Fruit fly (Drosophila melanogaster) whole organism: ENCODE measurements around the gene CG16964.

ENCODE experiments used
- CG8478 ChIP-seq: fragments of >200 bp; optimal IDR thresholded peaks from 2 replicates; lab custom pipeline; 2018; ENCODE audit warnings: inconsistent platforms
- Dll ChIP-seq: fragments of >200 bp; optimal IDR thresholded peaks from 2 replicates; lab custom pipeline; 2017
- EcR ChIP-seq, 2 experiments: fragments of >200 bp; optimal IDR thresholded peaks; 2 replicates each; lab custom pipeline; 2017; ENCODE audit warnings: missing biosample characterization in 2 of 2, missing genetic modification characterization in 2 of 2, missing genetic modification reagents in 2 of 2
- pan ChIP-seq: fragments of >200 bp; optimal IDR thresholded peaks from 2 replicates; lab custom pipeline; 2017
- psq ChIP-seq: fragments of >200 bp; optimal IDR thresholded peaks from 2 replicates; lab custom pipeline; 2017
- usp ChIP-seq: fragments of >200 bp; optimal IDR thresholded peaks from 2 replicates; lab custom pipeline; 2017; ENCODE audit warnings: missing biosample characterization, missing genetic modification characterization, mixed read lengths

Gene CG16964

DNA sequence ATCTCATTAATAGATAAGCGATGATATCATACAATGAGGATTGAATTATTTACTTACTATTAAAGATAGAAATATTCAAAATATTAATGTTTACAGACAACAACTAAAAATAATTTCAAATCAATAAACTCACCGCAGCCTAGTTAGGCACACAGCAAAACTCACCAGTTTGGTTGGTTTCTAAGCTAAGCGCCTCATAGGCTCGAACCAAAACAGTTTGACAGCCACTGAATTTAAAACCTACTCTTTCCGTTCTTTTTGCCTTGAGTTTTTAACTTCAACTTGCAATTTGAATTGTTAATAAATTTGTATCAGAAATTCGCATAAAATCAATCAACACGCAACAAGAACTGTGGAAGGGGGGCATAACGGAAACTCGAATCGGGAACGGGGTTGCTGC, 738 bp downstream of the CG16964 start:
- no peak for TF ChIP-seq psq (lab: Kevin White, UChicago)
- TF ChIP-seq usp (GFP tag; lab: Kevin White, UChicago) = no peak

dm6 chr2L:11949917-11950316, 2.2 kb downstream of the CG16964 start:
- TF ChIP-seq usp (GFP tag; lab: Kevin White, UChicago) (no peak), Dll (lab: Kevin White, UChicago) (no peak), pan (no peak), psq (lab: Kevin White, UChicago) (no peak), EcR (GFP tag; optimal IDR thresholded peaks at IDR 0.05; lab: Kevin White, UChicago) (no peak), CG8478 (lab: Kevin White, UChicago) (no peak)

- TF ChIP-seq pan = no peak
- no peak for TF ChIP-seq usp (GFP tag; lab: Kevin White, UChicago)
- TF ChIP-seq EcR (GFP tag; optimal IDR thresholded peaks at IDR 0.05; lab: Kevin White, UChicago) = no peak
- no peak for TF ChIP-seq psq (lab: Kevin White, UChicago)
- TF ChIP-seq CG8478 (lab: Kevin White, UChicago) = no peak
- no peak for TF ChIP-seq Dll (lab: Kevin White, UChicago)
These were observed 8.1 kb downstream of the CG16964 start for dm6 chr2L:11955839-11956238.

DNA sequence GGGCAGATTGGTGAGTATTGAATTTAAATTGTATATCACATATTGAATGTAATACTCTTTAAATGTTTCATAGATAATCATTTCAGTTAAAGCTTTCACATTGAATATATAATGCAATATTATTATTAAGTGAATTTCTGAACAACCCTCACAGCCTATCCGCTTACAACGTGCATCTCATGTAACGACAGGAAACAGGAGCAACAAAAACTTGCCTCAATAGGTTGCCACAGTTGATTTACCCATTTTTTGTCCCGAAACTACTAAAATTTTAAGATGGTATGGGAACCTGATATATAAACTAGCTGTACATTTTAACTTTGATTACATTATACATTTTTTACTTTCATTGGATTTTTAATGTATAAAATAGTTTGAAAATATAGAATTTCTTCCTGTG, 11.0 kb downstream of the CG16964 start:
- TF ChIP-seq CG8478 (lab: Kevin White, UChicago) (no peak), Dll (lab: Kevin White, UChicago) (no peak), pan (no peak), EcR (GFP tag; optimal IDR thresholded peaks at IDR 0.05; lab: Kevin White, UChicago) (no peak), psq (lab: Kevin White, UChicago) (no peak)

DNA sequence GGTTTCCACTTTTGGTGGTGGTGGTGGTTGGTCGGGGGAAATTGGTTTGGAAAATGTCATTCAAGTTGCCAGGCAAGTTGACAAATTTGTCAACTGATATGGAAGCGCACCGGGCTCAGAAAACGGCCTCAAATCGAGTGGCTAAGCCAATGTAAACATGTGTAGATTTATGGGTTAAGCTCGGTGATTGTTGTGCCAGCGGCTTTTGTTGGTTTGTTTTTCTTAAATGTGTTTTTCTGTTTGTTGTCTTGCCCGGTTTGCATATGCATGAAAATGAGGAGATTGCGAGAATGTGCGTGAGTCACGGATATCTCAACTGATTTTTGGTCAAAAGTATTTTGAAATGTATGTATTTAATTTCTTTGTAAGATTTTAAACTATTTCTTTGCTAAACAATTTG, 13.2 kb downstream of the CG16964 start:
- TF ChIP-seq Dll (lab: Kevin White, UChicago) = no peak
- no peak for TF ChIP-seq pan
- no peak for TF ChIP-seq EcR (GFP tag; optimal IDR thresholded peaks at IDR 0.05; lab: Kevin White, UChicago)
- TF ChIP-seq psq (lab: Kevin White, UChicago) = no peak
- no peak for TF ChIP-seq usp (GFP tag; lab: Kevin White, UChicago)
- TF ChIP-seq CG8478 (lab: Kevin White, UChicago) = no peak

dm6 chr2L:11963422-11964322, 15.9 kb downstream of the CG16964 start:
- TF ChIP-seq psq (lab: Kevin White, UChicago) = no peak
- no peak for TF ChIP-seq EcR (GFP tag; optimal IDR thresholded peaks at IDR 0.05; lab: Kevin White, UChicago)
- TF ChIP-seq pan = no peak
- no peak for TF ChIP-seq Dll (lab: Kevin White, UChicago)
- TF ChIP-seq CG8478 (lab: Kevin White, UChicago) = no peak
- TF ChIP-seq usp (GFP tag; lab: Kevin White, UChicago) = no peak

DNA sequence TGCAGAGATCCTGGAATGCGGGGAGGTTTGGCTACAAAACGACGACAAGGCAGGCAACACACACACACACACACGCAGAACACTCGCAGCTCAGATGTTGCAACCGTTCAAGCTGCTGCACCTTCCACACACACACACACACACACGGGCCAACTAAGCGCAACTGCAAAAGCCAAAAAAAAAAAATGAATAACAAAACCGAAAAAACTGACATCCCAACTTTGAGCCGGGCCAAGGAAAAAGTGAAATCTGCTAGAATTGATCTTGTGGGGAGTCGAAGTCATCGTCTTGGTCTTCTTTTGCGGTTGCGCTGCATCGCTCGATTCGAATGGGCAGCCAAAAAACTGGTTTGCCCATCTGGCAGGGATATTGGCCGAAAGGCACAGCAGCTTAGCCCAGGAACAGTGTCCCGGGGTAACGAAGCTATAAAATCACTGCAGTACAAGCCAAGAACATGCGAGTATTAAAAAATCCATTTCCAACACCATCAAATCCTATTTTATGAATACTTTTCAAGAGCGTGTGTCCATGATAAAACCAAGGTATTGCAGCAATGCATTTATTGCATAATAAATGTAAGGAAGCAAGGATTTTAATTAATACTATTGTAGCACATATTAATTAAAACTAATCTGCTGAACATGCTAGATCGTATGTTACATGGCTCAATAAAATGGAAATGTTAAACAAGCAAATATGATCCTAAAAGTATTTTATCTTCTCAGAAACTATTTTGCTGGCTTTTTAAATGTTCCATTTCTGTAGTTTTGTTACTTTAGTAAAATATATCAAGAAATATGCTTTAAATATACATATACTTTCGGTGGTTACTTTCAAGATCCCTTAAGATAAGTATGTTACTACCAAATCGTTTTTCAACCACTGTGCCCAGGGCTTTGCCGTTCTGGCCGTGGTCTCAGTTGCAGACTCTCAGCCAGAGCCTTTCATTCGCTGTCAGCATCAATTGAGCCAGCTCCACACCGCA, 18.2 kb downstream of the CG16964 start:
- TF ChIP-seq CG8478 (lab: Kevin White, UChicago) (no peak), EcR (GFP tag; optimal IDR thresholded peaks at IDR 0.05; lab: Kevin White, UChicago) (no peak), pan (no peak), psq (lab: Kevin White, UChicago) (no peak)

dm6 chr2L:11968581-11969272, 21.0 kb downstream of the CG16964 start:
- TF ChIP-seq CG8478 (lab: Kevin White, UChicago) = peak; percentile 26
- no peak for TF ChIP-seq pan

DNA sequence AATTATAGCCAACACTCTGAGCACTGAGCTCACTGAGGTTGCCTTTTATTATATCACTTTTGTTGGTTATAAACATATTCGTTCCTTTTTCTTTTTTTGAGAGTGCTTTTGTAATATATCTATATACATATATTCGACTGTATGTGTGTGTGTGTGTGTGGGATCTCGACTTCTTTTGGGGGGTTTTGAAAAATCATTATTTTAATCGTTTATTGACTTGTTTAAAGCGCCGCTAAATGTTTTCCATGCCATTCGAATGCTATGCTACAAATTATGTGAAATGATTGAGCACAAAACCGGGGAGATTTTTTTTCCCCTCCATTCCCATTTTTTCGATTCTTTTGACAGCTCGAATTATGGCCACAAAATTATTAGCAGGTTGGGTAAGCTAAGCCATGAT, 21.7 kb downstream of the CG16964 start:
- TF ChIP-seq usp (GFP tag; lab: Kevin White, UChicago) (no peak), Dll (lab: Kevin White, UChicago) (no peak), pan (no peak), psq (lab: Kevin White, UChicago) (no peak), EcR (GFP tag; optimal IDR thresholded peaks at IDR 0.05; lab: Kevin White, UChicago) (no peak), CG8478 (lab: Kevin White, UChicago) (no peak)

dm6 chr2L:11970343-11970742, 22.6 kb downstream of the CG16964 start:
- no peak for TF ChIP-seq CG8478 (lab: Kevin White, UChicago)
- no peak for TF ChIP-seq pan
- no peak for TF ChIP-seq EcR (GFP tag; optimal IDR thresholded peaks at IDR 0.05; lab: Kevin White, UChicago)
- no peak for TF ChIP-seq Dll (lab: Kevin White, UChicago)
- TF ChIP-seq usp (GFP tag; lab: Kevin White, UChicago) = no peak
- no peak for TF ChIP-seq psq (lab: Kevin White, UChicago)

- TF ChIP-seq CG8478 (lab: Kevin White, UChicago) (peak; percentile 84), Dll (lab: Kevin White, UChicago) (peak; percentile 75), EcR (GFP tag; optimal IDR thresholded peaks at IDR 0.05; lab: Kevin White, UChicago) (no peak), usp (GFP tag; lab: Kevin White, UChicago) (no peak), pan (no peak), psq (lab: Kevin White, UChicago) (no peak)
These were observed 23.2 kb downstream of the CG16964 start for dm6 chr2L:11970853-11971397.
